Worm (Caenorhabditis elegans) whole organism, L3 larva: ENCODE data around the gene ubh-2.

Source experiments
- R02D3.7 ChIP-seq: fragments of 150-350 bp; optimal IDR thresholded peaks from 2 replicates; lab custom pipeline; 2014; ENCODE audit warnings: missing biosample characterization, missing genetic modification characterization
- ama-1 ChIP-seq: fragments of 150-350 bp; optimal IDR thresholded peaks from 2 replicates; lab custom pipeline; 2018
- ceh-16 ChIP-seq: sonication (generic microtip); optimal IDR thresholded peaks from 2 replicates; lab custom pipeline; 2017; ENCODE audit warnings: missing biosample characterization, missing genetic modification characterization
- ceh-28 ChIP-seq: fragments of 150-350 bp; optimal IDR thresholded peaks from 2 replicates; lab custom pipeline; 2014; ENCODE audit warnings: missing biosample characterization, missing genetic modification reagents, missing genetic modification characterization
- ceh-82 ChIP-seq: fragments of 150-350 bp; optimal IDR thresholded peaks from 2 replicates; lab custom pipeline; 2014; ENCODE audit warnings: missing biosample characterization, missing genetic modification characterization
- daf-12 ChIP-seq: fragments of 150-350 bp; optimal IDR thresholded peaks from 2 replicates; lab custom pipeline; 2014; ENCODE audit warnings: missing biosample characterization, missing genetic modification reagents, missing genetic modification characterization
- egl-27 ChIP-seq: sonication (generic microtip); optimal IDR thresholded peaks from 4 replicates; lab custom pipeline; 2017; ENCODE audit warnings: missing biosample characterization, missing genetic modification reagents, missing genetic modification characterization
- egl-5 ChIP-seq: fragments of 150-350 bp; optimal IDR thresholded peaks from 2 replicates; lab custom pipeline; 2017; ENCODE audit warnings: missing biosample characterization, missing genetic modification reagents, missing genetic modification characterization, inconsistent platforms
- elt-1 ChIP-seq: fragments of 150-350 bp; optimal IDR thresholded peaks from 2 replicates; lab custom pipeline; 2014; ENCODE audit warnings: missing biosample characterization, missing genetic modification characterization
- elt-2 ChIP-seq: sonication (generic microtip); optimal IDR thresholded peaks from 2 replicates; lab custom pipeline; 2016; ENCODE audit warnings: missing genetic modification reagents, mild to moderate bottlenecking, missing genetic modification characterization, missing compliant biosample characterization
- elt-3 ChIP-seq, 3 experiments: fragments of 150-350 bp in 1 of 3; sonication (generic microtip) in 2 of 3; optimal IDR thresholded peaks; 2 replicates in 2 of 3; 4 replicates in 1 of 3; lab custom pipeline; 2014 to 2017; ENCODE audit warnings: missing biosample characterization in 3 of 3, missing genetic modification characterization in 3 of 3
- eor-1 ChIP-seq, 2 experiments: fragments of 150-350 bp; optimal IDR thresholded peaks; 2 replicates each; lab custom pipeline; 2014 to 2018; ENCODE audit warnings: missing biosample characterization in 2 of 2, missing genetic modification characterization in 2 of 2
- fkh-10 ChIP-seq: sonication (generic microtip); optimal IDR thresholded peaks from 2 replicates; lab custom pipeline; 2017; ENCODE audit warnings: missing biosample characterization, missing genetic modification reagents, missing genetic modification characterization
- fkh-2 ChIP-seq: fragments of 150-350 bp; optimal IDR thresholded peaks from 2 replicates; lab custom pipeline; 2014; ENCODE audit warnings: missing biosample characterization, missing genetic modification reagents, missing genetic modification characterization
- fos-1 ChIP-seq: fragments of 150-350 bp; optimal IDR thresholded peaks from 2 replicates; lab custom pipeline; 2014; ENCODE audit warnings: missing biosample characterization, missing genetic modification characterization
- lin-15B ChIP-seq: fragments of 150-350 bp; optimal IDR thresholded peaks from 2 replicates; lab custom pipeline; 2014; ENCODE audit warnings: missing biosample characterization, missing genetic modification characterization
- lin-39 ChIP-seq: fragments of 150-350 bp; optimal IDR thresholded peaks from 2 replicates; lab custom pipeline; 2018; ENCODE audit warnings: missing biosample characterization, missing genetic modification reagents, missing genetic modification characterization
- lsy-12 ChIP-seq: sonication (generic microtip); optimal IDR thresholded peaks from 2 replicates; lab custom pipeline; 2016; ENCODE audit warnings: mild to moderate bottlenecking, missing genetic modification characterization, missing compliant biosample characterization
- mdl-1 ChIP-seq: fragments of 150-350 bp; optimal IDR thresholded peaks from 2 replicates; lab custom pipeline; 2014; ENCODE audit warnings: missing biosample characterization, missing genetic modification characterization
- mml-1 ChIP-seq: fragments of 150-350 bp; sonication (generic microtip); optimal IDR thresholded peaks from 3 replicates; lab custom pipeline; 2014; ENCODE audit warnings: missing biosample characterization, missing genetic modification characterization
- nhr-11 ChIP-seq: fragments of 150-350 bp; optimal IDR thresholded peaks from 2 replicates; lab custom pipeline; 2014; ENCODE audit warnings: missing biosample characterization, missing genetic modification characterization
- nhr-12 ChIP-seq: fragments of 150-350 bp; optimal IDR thresholded peaks from 2 replicates; lab custom pipeline; 2014; ENCODE audit warnings: missing biosample characterization, missing genetic modification characterization
- nhr-23 ChIP-seq: fragments of 150-350 bp; optimal IDR thresholded peaks from 2 replicates; lab custom pipeline; 2014; ENCODE audit warnings: missing biosample characterization, missing genetic modification reagents, missing genetic modification characterization
- nhr-28 ChIP-seq: fragments of 150-350 bp; optimal IDR thresholded peaks from 2 replicates; lab custom pipeline; 2014; ENCODE audit warnings: missing biosample characterization, missing genetic modification characterization
- nhr-43 ChIP-seq: sonication (generic microtip); optimal IDR thresholded peaks from 2 replicates; lab custom pipeline; 2016; ENCODE audit warnings: mild to moderate bottlenecking, missing genetic modification characterization, missing compliant biosample characterization; ENCODE audit not compliant: poor library complexity, severe bottlenecking
- nhr-67 ChIP-seq: fragments of 150-350 bp; optimal IDR thresholded peaks from 2 replicates; lab custom pipeline; 2014; ENCODE audit warnings: missing biosample characterization, missing genetic modification characterization
- nhr-76 ChIP-seq: fragments of 150-350 bp; sonication (generic microtip); optimal IDR thresholded peaks from 5 replicates; lab custom pipeline; 2014; ENCODE audit warnings: missing biosample characterization, missing genetic modification characterization
- nhr-77 ChIP-seq: fragments of 150-350 bp; optimal IDR thresholded peaks from 2 replicates; lab custom pipeline; 2014; ENCODE audit warnings: missing biosample characterization, missing genetic modification characterization
- pha-4 ChIP-seq: fragments of 150-350 bp; optimal IDR thresholded peaks from 2 replicates; lab custom pipeline; 2014; ENCODE audit warnings: missing biosample characterization, missing genetic modification reagents, missing genetic modification characterization
- pqm-1 ChIP-seq: fragments of 150-350 bp; optimal IDR thresholded peaks from 2 replicates; lab custom pipeline; 2017; ENCODE audit warnings: missing biosample characterization, missing genetic modification characterization, inconsistent platforms
- skn-1 ChIP-seq: fragments of 150-350 bp; optimal IDR thresholded peaks from 2 replicates; lab custom pipeline; 2014; ENCODE audit warnings: missing biosample characterization, missing genetic modification characterization
- snpc-4 ChIP-seq: fragments of 150-350 bp; optimal IDR thresholded peaks from 2 replicates; lab custom pipeline; 2014; ENCODE audit warnings: missing biosample characterization, missing genetic modification characterization
- tbx-2 ChIP-seq: sonication (generic microtip); optimal IDR thresholded peaks from 2 replicates; lab custom pipeline; 2016; ENCODE audit warnings: mild to moderate bottlenecking, missing genetic modification characterization, missing compliant biosample characterization
- unc-62 ChIP-seq: fragments of 150-350 bp; sonication (generic microtip); optimal IDR thresholded peaks from 4 replicates; lab custom pipeline; 2014; ENCODE audit warnings: missing biosample characterization, missing genetic modification reagents, missing genetic modification characterization
- zag-1 ChIP-seq: fragments of 150-350 bp; optimal IDR thresholded peaks from 2 replicates; lab custom pipeline; 2014; ENCODE audit warnings: missing biosample characterization, missing genetic modification characterization
- ztf-11 ChIP-seq: fragments of 150-350 bp; optimal IDR thresholded peaks from 2 replicates; lab custom pipeline; 2014; ENCODE audit warnings: missing biosample characterization, missing genetic modification characterization
- ztf-4 ChIP-seq: fragments of 150-350 bp; optimal IDR thresholded peaks from 2 replicates; lab custom pipeline; 2014; ENCODE audit warnings: missing biosample characterization, missing genetic modification characterization

ubh-2 gene

DNA sequence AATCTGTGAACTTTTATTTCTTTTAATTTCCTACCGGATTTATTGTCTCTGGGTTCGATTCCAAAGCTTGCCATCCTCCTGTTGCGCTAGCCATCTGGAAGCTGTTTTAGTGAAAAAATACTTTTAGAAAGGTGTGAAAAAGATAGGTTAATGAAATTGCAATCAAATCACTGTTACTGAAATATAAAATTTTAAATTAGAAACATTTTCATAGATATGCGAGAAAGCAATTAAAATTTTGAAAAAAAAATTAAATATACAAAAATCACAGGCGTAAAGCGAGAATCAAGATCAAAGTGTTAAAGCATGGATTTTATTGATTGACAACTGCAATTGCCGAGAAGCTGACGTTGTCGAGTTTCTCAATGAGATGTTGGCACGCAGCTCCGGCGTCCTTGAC, at the start of gene ubh-2:
ubh-2 (minus strand) TSS at position 101 of the 400 bp plus-strand sequence.
- TF ChIP-seq fkh-10 (GFP tag; lab: Kevin White, UChicago), result no peak
- no peak for TF ChIP-seq mml-1 (tag; lab: Kevin White, UChicago)
- no peak for TF ChIP-seq snpc-4 (tag; lab: Kevin White, UChicago)
- TF ChIP-seq nhr-11 (tag; lab: Kevin White, UChicago), result no peak
- no peak for TF ChIP-seq daf-12 (tag; lab: Kevin White, UChicago)
- TF ChIP-seq nhr-43 (tag; lab: Kevin White, UChicago), result no peak
- no peak for TF ChIP-seq elt-1 (tag; lab: Kevin White, UChicago)
- no peak for TF ChIP-seq mdl-1
- no peak for TF ChIP-seq zag-1 (tag; lab: Kevin White, UChicago)
- no peak for TF ChIP-seq nhr-23 (tag; lab: Kevin White, UChicago)
- no peak for TF ChIP-seq egl-27 (tag; lab: Kevin White, UChicago)
- TF ChIP-seq lin-15B (tag; lab: Kevin White, UChicago), result no peak
- TF ChIP-seq nhr-67, result no peak
- TF ChIP-seq R02D3.7 (tag; lab: Kevin White, UChicago), result no peak
- TF ChIP-seq nhr-28 (tag; lab: Kevin White, UChicago), result no peak
- no peak for TF ChIP-seq ceh-28 (tag; lab: Kevin White, UChicago)
- no peak for TF ChIP-seq elt-3 (tag; optimal IDR thresholded peaks at IDR 0.05; lab: Kevin White, UChicago)
- TF ChIP-seq unc-62 (GFP tag; lab: Kevin White, UChicago), result no peak

DNA sequence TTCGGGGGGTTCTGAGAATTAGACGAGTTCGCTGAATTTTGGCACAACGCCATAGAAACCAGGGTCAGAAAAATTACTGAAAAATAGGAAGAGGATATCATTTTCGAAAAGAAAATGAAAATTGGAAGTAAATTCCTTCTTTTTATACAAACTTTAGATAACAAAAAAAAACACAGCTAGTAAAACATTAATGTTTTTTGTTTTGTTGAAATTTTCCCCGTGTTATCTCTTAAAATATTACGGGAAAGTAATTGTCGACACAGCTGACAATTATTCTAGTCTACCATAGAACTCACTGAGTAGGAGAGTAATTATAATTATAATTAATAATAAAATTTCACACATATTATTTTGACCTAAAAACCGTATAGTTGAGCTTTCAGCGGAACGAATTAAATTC, 49.5 kb upstream of the ubh-2 start, which contains the start of gene spp-26:
spp-26 (minus strand) TSS at position 101 of the 400 bp plus-strand sequence.
- TF ChIP-seq ama-1 (no peak), ceh-82 (tag; lab: Kevin White, UChicago) (no peak), nhr-12 (no peak), elt-3 (tag; optimal IDR thresholded peaks at IDR 0.05; lab: Kevin White, UChicago) (no peak), nhr-77 (tag; lab: Kevin White, UChicago) (no peak), nhr-28 (tag; lab: Kevin White, UChicago) (no peak), eor-1 (tag; optimal IDR thresholded peaks at IDR 0.05; lab: Kevin White, UChicago) (no peak), lsy-12 (tag; lab: Kevin White, UChicago) (no peak), mml-1 (tag; lab: Kevin White, UChicago) (no peak)

DNA sequence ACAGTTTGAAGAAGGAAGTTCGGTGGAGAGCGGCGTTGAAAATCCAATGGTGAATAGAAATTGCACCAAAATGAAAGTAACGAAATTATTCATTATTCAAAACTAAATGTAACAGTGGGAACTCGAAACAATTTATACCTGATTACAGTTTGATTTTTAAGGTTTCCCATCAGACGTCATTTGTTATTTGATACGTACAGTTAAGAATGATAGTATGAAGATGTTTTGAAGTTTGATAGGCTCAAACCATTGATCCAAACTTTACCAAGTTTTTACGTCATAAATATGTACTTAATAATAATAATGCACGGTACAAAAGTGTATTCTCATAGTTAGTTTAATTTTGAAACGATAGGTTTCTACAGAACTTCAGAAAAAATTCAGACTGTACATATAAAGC, 48.5 kb upstream of the ubh-2 start, which contains the start of gene spp-20:
spp-20 (minus strand) TSS at position 101 of the 400 bp plus-strand sequence.
- TF ChIP-seq fkh-2 (tag; lab: Kevin White, UChicago), result no peak
- TF ChIP-seq elt-2 (tag; lab: Kevin White, UChicago), result no peak
- TF ChIP-seq snpc-4 (tag; lab: Kevin White, UChicago), result no peak
- no peak for TF ChIP-seq skn-1 (tag; lab: Kevin White, UChicago)
- no peak for TF ChIP-seq ceh-28 (tag; lab: Kevin White, UChicago)
- TF ChIP-seq egl-5, result no peak
- no peak for TF ChIP-seq tbx-2 (tag; lab: Kevin White, UChicago)
- TF ChIP-seq mml-1 (tag; lab: Kevin White, UChicago), result no peak
- no peak for TF ChIP-seq ztf-11 (tag; lab: Kevin White, UChicago)
- TF ChIP-seq egl-27 (tag; lab: Kevin White, UChicago), result no peak
- no peak for TF ChIP-seq ceh-82 (tag; lab: Kevin White, UChicago)
- TF ChIP-seq nhr-43 (tag; lab: Kevin White, UChicago), result no peak
- TF ChIP-seq nhr-67, result no peak
- TF ChIP-seq zag-1 (tag; lab: Kevin White, UChicago), result no peak
- no peak for TF ChIP-seq ztf-4
- no peak for TF ChIP-seq nhr-77 (tag; lab: Kevin White, UChicago)
- TF ChIP-seq lin-39 (tag; lab: Kevin White, UChicago), result no peak
- TF ChIP-seq pqm-1, result no peak

DNA sequence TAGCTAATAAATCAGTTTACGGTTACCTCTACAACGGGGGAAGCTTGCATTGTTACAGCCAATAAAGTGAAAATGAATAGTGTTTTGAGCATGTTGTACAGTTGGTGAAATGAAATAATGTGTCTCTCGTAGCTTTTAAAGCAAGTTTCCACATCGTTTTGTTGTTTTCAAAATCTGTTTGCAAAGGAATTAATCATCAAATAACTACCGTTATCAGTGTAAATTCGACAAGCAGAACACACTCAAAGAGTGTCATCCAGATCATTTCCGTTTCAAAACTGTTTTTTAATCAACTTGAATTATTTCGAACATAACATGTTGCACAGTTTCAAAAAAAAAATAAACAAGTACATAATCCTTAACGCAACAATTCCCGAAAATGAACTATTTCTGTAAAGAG, 47.4 kb upstream of the ubh-2 start, which contains the start of gene spp-27:
spp-27 (minus strand) TSS at position 101 of the 400 bp plus-strand sequence.
- no peak for TF ChIP-seq nhr-23 (tag; lab: Kevin White, UChicago)
- no peak for TF ChIP-seq ztf-11 (tag; lab: Kevin White, UChicago)
- no peak for TF ChIP-seq ceh-28 (tag; lab: Kevin White, UChicago)
- no peak for TF ChIP-seq ceh-82 (tag; lab: Kevin White, UChicago)
- no peak for TF ChIP-seq fos-1 (tag; lab: Kevin White, UChicago)
- no peak for TF ChIP-seq pha-4 (tag; lab: Kevin White, UChicago)
- TF ChIP-seq R02D3.7 (tag; lab: Kevin White, UChicago), result no peak
- TF ChIP-seq snpc-4 (tag; lab: Kevin White, UChicago), result no peak
- TF ChIP-seq ceh-16, result no peak
- TF ChIP-seq nhr-76 (tag; lab: Kevin White, UChicago), result no peak
- TF ChIP-seq lin-39 (tag; lab: Kevin White, UChicago), result no peak
- no peak for TF ChIP-seq unc-62 (GFP tag; lab: Kevin White, UChicago)
- TF ChIP-seq egl-5, result no peak
- TF ChIP-seq, all 47 proteins: peak for 0
